Worm (Caenorhabditis elegans) whole organism, L2 larva: ENCODE results near the gene K02C4.5.
A peak's percentile ranks its signal among the peaks of the same experiment; 100 is the strongest.

Experiments
- C34F6.9 ChIP-seq: fragments of 150-350 bp; optimal IDR thresholded peaks from 2 replicates; lab custom pipeline; 2014; ENCODE audit warnings: missing biosample characterization, missing genetic modification characterization
- F13H6.1 ChIP-seq: sonication (generic microtip); optimal IDR thresholded peaks from 2 replicates; lab custom pipeline; 2016; ENCODE audit warnings: missing genetic modification characterization, missing compliant biosample characterization
- Y55F3AM.14 ChIP-seq: fragments of 200-800 bp; sonication (Bioruptor generic); optimal IDR thresholded peaks from 2 replicates; lab custom pipeline; 2018; ENCODE audit warnings: mild to moderate bottlenecking, missing genetic modification characterization, missing compliant biosample characterization
- ZK546.5 ChIP-seq: sonication (generic microtip); optimal IDR thresholded peaks from 2 replicates; lab custom pipeline; 2017; ENCODE audit warnings: missing biosample characterization, missing genetic modification characterization
- alr-1 ChIP-seq: fragments of 150-350 bp; optimal IDR thresholded peaks from 2 replicates; lab custom pipeline; 2014; ENCODE audit warnings: missing biosample characterization, missing genetic modification characterization
- ama-1 ChIP-seq: fragments of 150-350 bp; optimal IDR thresholded peaks from 2 replicates; lab custom pipeline; 2018; ENCODE audit warnings: inconsistent platforms
- blmp-1 ChIP-seq: sonication (generic microtip); optimal IDR thresholded peaks from 2 replicates; lab custom pipeline; 2017; ENCODE audit warnings: missing genetic modification characterization, mild to moderate bottlenecking, missing compliant biosample characterization, antibody characterized with exemption, moderate library complexity; ENCODE audit not compliant: insufficient read depth
- ceh-16 ChIP-seq: fragments of 150-350 bp; optimal IDR thresholded peaks from 2 replicates; lab custom pipeline; 2014; ENCODE audit warnings: missing biosample characterization, missing genetic modification characterization
- ceh-82 ChIP-seq: fragments of 150-350 bp; optimal IDR thresholded peaks from 2 replicates; lab custom pipeline; 2014; ENCODE audit warnings: missing biosample characterization, missing genetic modification characterization
- crh-2 ChIP-seq: sonication (generic microtip); optimal IDR thresholded peaks from 2 replicates; lab custom pipeline; 2017; ENCODE audit warnings: missing biosample characterization, missing genetic modification characterization
- dmd-4 ChIP-seq: sonication (generic microtip); optimal IDR thresholded peaks from 2 replicates; lab custom pipeline; 2017; ENCODE audit warnings: missing biosample characterization, missing genetic modification characterization
- egl-27 ChIP-seq: sonication (generic microtip); optimal IDR thresholded peaks from 3 replicates; lab custom pipeline; 2017; ENCODE audit warnings: missing biosample characterization, missing genetic modification reagents, missing genetic modification characterization
- elt-1 ChIP-seq: fragments of 150-350 bp; optimal IDR thresholded peaks from 2 replicates; lab custom pipeline; 2014; ENCODE audit warnings: missing biosample characterization, missing genetic modification characterization
- fos-1 ChIP-seq: fragments of 150-350 bp; optimal IDR thresholded peaks from 2 replicates; lab custom pipeline; 2014; ENCODE audit warnings: missing biosample characterization, missing genetic modification characterization
- gmeb-1 ChIP-seq: fragments of 150-350 bp; optimal IDR thresholded peaks from 2 replicates; lab custom pipeline; 2014; ENCODE audit warnings: missing biosample characterization, missing genetic modification characterization
- lin-11 ChIP-seq: fragments of 150-350 bp; sonication (generic microtip); optimal IDR thresholded peaks from 2 replicates; lab custom pipeline; 2014; ENCODE audit warnings: missing biosample characterization, missing genetic modification characterization, inconsistent platforms, mixed read lengths
- lin-13 ChIP-seq: fragments of 150-350 bp; optimal IDR thresholded peaks from 2 replicates; lab custom pipeline; 2014; ENCODE audit warnings: missing biosample characterization, missing genetic modification reagents, missing genetic modification characterization
- lin-39 ChIP-seq: fragments of 150-350 bp; optimal IDR thresholded peaks from 2 replicates; lab custom pipeline; 2014; ENCODE audit warnings: missing biosample characterization, missing genetic modification reagents, missing genetic modification characterization
- lsy-2 ChIP-seq, 2 experiments: fragments of 150-350 bp in 1 of 2; sonication (generic microtip) in 1 of 2; optimal IDR thresholded peaks; 2 replicates each; lab custom pipeline; 2014 to 2017; ENCODE audit warnings: missing biosample characterization in 2 of 2, missing genetic modification characterization in 2 of 2
- mbf-1 ChIP-seq: sonication (generic microtip); optimal IDR thresholded peaks from 2 replicates; lab custom pipeline; 2017; ENCODE audit warnings: missing biosample characterization, missing genetic modification characterization
- mdl-1 ChIP-seq, 2 experiments: fragments of 150-350 bp in 1 of 2; sonication (generic microtip) in 1 of 2; optimal IDR thresholded peaks; 2 replicates each; lab custom pipeline; 2017; ENCODE audit warnings: missing biosample characterization in 2 of 2, missing genetic modification characterization in 2 of 2
- nhr-10 ChIP-seq: sonication (generic microtip); optimal IDR thresholded peaks from 2 replicates; lab custom pipeline; 2017; ENCODE audit warnings: missing biosample characterization, missing genetic modification characterization
- nhr-11 ChIP-seq: fragments of 150-350 bp; optimal IDR thresholded peaks from 2 replicates; lab custom pipeline; 2014; ENCODE audit warnings: missing biosample characterization, missing genetic modification characterization
- nhr-129 ChIP-seq: fragments of 150-350 bp; optimal IDR thresholded peaks from 2 replicates; lab custom pipeline; 2014; ENCODE audit warnings: missing biosample characterization, missing genetic modification characterization
- nhr-21 ChIP-seq: fragments of 150-350 bp; optimal IDR thresholded peaks from 2 replicates; lab custom pipeline; 2014; ENCODE audit warnings: missing biosample characterization, missing genetic modification characterization
- nhr-25 ChIP-seq: fragments of 150-350 bp; sonication (generic microtip); optimal IDR thresholded peaks from 3 replicates; lab custom pipeline; 2014; ENCODE audit warnings: missing biosample characterization, missing genetic modification characterization
- nhr-6 ChIP-seq: fragments of 150-350 bp; optimal IDR thresholded peaks from 2 replicates; lab custom pipeline; 2014; ENCODE audit warnings: missing biosample characterization, missing genetic modification characterization
- nhr-77 ChIP-seq: fragments of 150-350 bp; optimal IDR thresholded peaks from 2 replicates; lab custom pipeline; 2014; ENCODE audit warnings: missing biosample characterization, missing genetic modification characterization
- sem-4 ChIP-seq: fragments of 150-350 bp; optimal IDR thresholded peaks from 2 replicates; lab custom pipeline; 2014; ENCODE audit warnings: missing biosample characterization, missing genetic modification reagents, missing genetic modification characterization
- skn-1 ChIP-seq: sonication (generic microtip); optimal IDR thresholded peaks from 2 replicates; lab custom pipeline; 2017; ENCODE audit warnings: missing biosample characterization, missing genetic modification characterization
- sma-3 ChIP-seq: sonication (generic microtip); optimal IDR thresholded peaks from 2 replicates; lab custom pipeline; 2016; ENCODE audit warnings: missing genetic modification reagents, missing genetic modification characterization, missing compliant biosample characterization
- sma-9 ChIP-seq, 2 experiments: fragments of 150-350 bp in 1 of 2; sonication (generic microtip) in 1 of 2; optimal IDR thresholded peaks; 2 replicates each; lab custom pipeline; 2014 to 2016; ENCODE audit warnings: missing genetic modification characterization in 2 of 2, mild to moderate bottlenecking in 1 of 2, missing biosample characterization in 1 of 2, missing compliant biosample characterization in 1 of 2, missing genetic modification reagents in 1 of 2, moderate library complexity in 1 of 2
- snpc-4 ChIP-seq: fragments of 150-350 bp; optimal IDR thresholded peaks from 2 replicates; lab custom pipeline; 2014; ENCODE audit warnings: missing biosample characterization, missing genetic modification characterization
- zag-1 ChIP-seq: fragments of 150-350 bp; optimal IDR thresholded peaks from 2 replicates; lab custom pipeline; 2014; ENCODE audit warnings: missing biosample characterization, missing genetic modification characterization
- ztf-11 ChIP-seq: sonication (generic microtip); optimal IDR thresholded peaks from 2 replicates; lab custom pipeline; 2017; ENCODE audit warnings: missing biosample characterization, missing genetic modification characterization
- ztf-4 ChIP-seq: fragments of 150-350 bp; optimal IDR thresholded peaks from 2 replicates; lab custom pipeline; 2014; ENCODE audit warnings: missing biosample characterization, missing genetic modification characterization

The K02C4.5 gene

ce11 chrII:8106921-8107695 is 28.9 kb downstream of the K02C4.5 start, which contains the start of the genes chst-1 and C41C4.9:
Gene chst-1, minus strand, starts transcription at chrII:8106971.
Gene C41C4.9, plus strand, starts transcription at chrII:8107645.
- TF ChIP-seq nhr-129 (tag; lab: Kevin White, UChicago) (peak; percentile 89), sma-9 (GFP tag; optimal IDR thresholded peaks at IDR 0.05; lab: Kevin White, UChicago) (peak; percentile 82), sma-9 (tag; optimal IDR thresholded peaks at IDR 0.05; lab: Kevin White, UChicago) (no peak), lsy-2 (tag; optimal IDR thresholded peaks at IDR 0.05; lab: Kevin White, UChicago) (peak in 1 of 2 experiments; percentile 69), lin-13 (GFP tag; lab: Kevin White, UChicago) (peak; percentile 67), gmeb-1 (tag; lab: Kevin White, UChicago) (peak; percentile 60), Y55F3AM.14 (peak; percentile 72), ztf-4 (tag; lab: Kevin White, UChicago) (peak; percentile 53), alr-1 (no peak), sma-3 (GFP tag; lab: Kevin White, UChicago) (peak; percentile 74), F13H6.1 (tag; lab: Kevin White, UChicago) (peak; percentile 65), nhr-21 (tag; lab: Kevin White, UChicago) (peak; percentile 65), dmd-4 (no peak), ceh-16 (tag; lab: Kevin White, UChicago) (peak; percentile 14), mdl-1 (tag; optimal IDR thresholded peaks at IDR 0.05; lab: Kevin White, UChicago) (no peak), nhr-10 (tag; lab: Kevin White, UChicago) (no peak), sem-4 (tag; lab: Kevin White, UChicago) (peak; percentile 10), fos-1 (tag; lab: Kevin White, UChicago) (peak; percentile 87), crh-2 (peak; percentile 13), egl-27 (tag; lab: Kevin White, UChicago) (peak; percentile 64), snpc-4 (tag; lab: Kevin White, UChicago) (no peak), lin-11 (peak; percentile 29), blmp-1 (tag; lab: Kevin White, UChicago) (peak; percentile 18), nhr-11 (tag; lab: Kevin White, UChicago) (peak; percentile 78), ZK546.5 (tag; lab: Kevin White, UChicago) (no peak), C34F6.9 (peak; percentile 33)

DNA sequence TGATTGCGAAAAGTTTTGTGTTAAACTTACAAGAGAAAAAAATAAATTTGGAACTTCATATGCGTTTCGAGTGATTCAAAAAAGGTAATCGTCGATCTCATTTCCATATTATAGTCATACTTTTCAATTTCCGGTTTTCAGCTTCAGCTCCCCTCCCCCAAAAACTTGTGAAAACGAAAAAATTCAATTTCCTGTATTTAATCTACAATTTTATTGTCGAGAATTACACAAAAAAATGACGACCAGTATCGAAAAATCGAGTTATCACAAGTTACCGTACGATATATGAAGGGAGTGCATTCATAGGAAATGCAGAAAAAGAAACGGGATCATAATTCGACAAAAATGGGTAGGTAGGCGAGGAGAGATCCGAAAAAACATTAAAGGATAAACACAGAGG is 33.8 kb downstream of the K02C4.5 start, which contains the start of gene lron-4:
Gene lron-4, minus strand, starts transcription at position 101 of the 400 bp plus-strand sequence.
- TF ChIP-seq skn-1 = no peak
- no peak for TF ChIP-seq nhr-6 (tag; lab: Kevin White, UChicago)
- no peak for TF ChIP-seq ceh-82
- no peak for TF ChIP-seq dmd-4
- no peak for TF ChIP-seq gmeb-1 (tag; lab: Kevin White, UChicago)
- TF ChIP-seq ztf-11 (tag; lab: Kevin White, UChicago) = no peak
- no peak for TF ChIP-seq zag-1
- no peak for TF ChIP-seq lin-39 (tag; lab: Kevin White, UChicago)
- TF ChIP-seq ztf-4 (tag; lab: Kevin White, UChicago) = no peak
- TF ChIP-seq F13H6.1 (tag; lab: Kevin White, UChicago) = no peak
- TF ChIP-seq alr-1 = no peak
- TF ChIP-seq nhr-77 (tag; lab: Kevin White, UChicago) = no peak
- no peak for TF ChIP-seq nhr-11 (tag; lab: Kevin White, UChicago)
- TF ChIP-seq, all 48 proteins: peak for 0

- TF ChIP-seq zag-1 = no peak
- TF ChIP-seq nhr-77 (tag; lab: Kevin White, UChicago) = no peak
- TF ChIP-seq alr-1 = no peak
- no peak for TF ChIP-seq ztf-4 (tag; lab: Kevin White, UChicago)
- no peak for TF ChIP-seq nhr-129 (tag; lab: Kevin White, UChicago)
- no peak for TF ChIP-seq ama-1 (lab: Kevin White, UChicago)
- no peak for TF ChIP-seq skn-1
- no peak for TF ChIP-seq fos-1 (tag; lab: Kevin White, UChicago)
- no peak for TF ChIP-seq elt-1 (tag; lab: Kevin White, UChicago)
- TF ChIP-seq mbf-1 (tag; lab: Kevin White, UChicago) = no peak
- no peak for TF ChIP-seq lin-39 (tag; lab: Kevin White, UChicago)
- no peak for TF ChIP-seq nhr-25 (tag; lab: Kevin White, UChicago)
- no peak for TF ChIP-seq lsy-2 (tag; optimal IDR thresholded peaks at IDR 0.05; lab: Kevin White, UChicago)
Measured at ce11 chrII:8116159-8116558, 37.9 kb downstream of the K02C4.5 start, which contains the start of gene unc-105. Gene unc-105, plus strand, starts transcription at chrII:8116459.
